Worm (Caenorhabditis elegans) whole organism, L1 larva: Measurements from ENCODE around the gene K02A6.4.

ENCODE experiments used
- F16B12.6 ChIP-seq: fragments of 150-350 bp; optimal IDR thresholded peaks from 2 replicates; lab custom pipeline; 2014; ENCODE audit warnings: missing biosample characterization, missing genetic modification characterization
- Y116A8C.19 ChIP-seq: sonication (generic microtip); optimal IDR thresholded peaks from 2 replicates; lab custom pipeline; 2016; ENCODE audit warnings: missing compliant biosample characterization, missing genetic modification characterization, borderline replicate concordance
- alr-1 ChIP-seq: fragments of 200-800 bp; sonication (Bioruptor generic); optimal IDR thresholded peaks from 2 replicates; lab custom pipeline; 2018; ENCODE audit warnings: borderline replicate concordance, mild to moderate bottlenecking, missing genetic modification characterization, missing compliant biosample characterization
- ceh-63 ChIP-seq: fragments of 200-800 bp; sonication (Bioruptor generic); optimal IDR thresholded peaks from 2 replicates; lab custom pipeline; 2018; ENCODE audit warnings: mild to moderate bottlenecking, missing genetic modification characterization, missing compliant biosample characterization
- ceh-88 ChIP-seq: fragments of 200-800 bp; sonication (Bioruptor generic); IDR thresholded peaks from 2 replicates; pipeline ENCODE4 v1.3.6; 2022; ENCODE audit warnings: missing genetic modification characterization, missing compliant biosample characterization
- ceh-90 ChIP-seq: sonication (generic microtip); optimal IDR thresholded peaks from 2 replicates; lab custom pipeline; 2016; ENCODE audit warnings: missing genetic modification characterization, missing compliant biosample characterization
- dpl-1 ChIP-seq, 3 experiments: fragments of 150-350 bp in 2 of 3; sonication (generic microtip) in 1 of 3; optimal IDR thresholded peaks; 2 replicates each; lab custom pipeline; 2014 to 2017; ENCODE audit warnings: missing biosample characterization in 3 of 3, missing genetic modification characterization in 3 of 3, missing genetic modification reagents in 3 of 3
- egl-27 ChIP-seq, 2 experiments: fragments of 150-350 bp in 1 of 2; sonication (generic microtip); optimal IDR thresholded peaks; 3 replicates each; lab custom pipeline; 2017 to 2018; ENCODE audit warnings: missing biosample characterization in 2 of 2, missing genetic modification characterization in 2 of 2, missing genetic modification reagents in 2 of 2
- elt-2 ChIP-seq: sonication (generic microtip); optimal IDR thresholded peaks from 2 replicates; lab custom pipeline; 2016; ENCODE audit warnings: missing genetic modification characterization, mild to moderate bottlenecking, inconsistent platforms, missing compliant biosample characterization, missing genetic modification reagents
- elt-3 ChIP-seq, 6 experiments: fragments of 150-350 bp in 1 of 6; sonication (generic microtip); optimal IDR thresholded peaks; 2 replicates each; lab custom pipeline; 2017 to 2018; ENCODE audit warnings: missing biosample characterization in 6 of 6, missing genetic modification characterization in 6 of 6, inconsistent platforms in 1 of 6
- fkh-4 ChIP-seq: sonication (generic microtip); optimal IDR thresholded peaks from 2 replicates; lab custom pipeline; 2016; ENCODE audit warnings: missing compliant biosample characterization, missing genetic modification characterization, borderline replicate concordance
- fkh-8 ChIP-seq: sonication (generic microtip); optimal IDR thresholded peaks from 2 replicates; lab custom pipeline; 2016; ENCODE audit warnings: mild to moderate bottlenecking, missing genetic modification characterization, missing compliant biosample characterization
- grh-1 ChIP-seq: fragments of 200-800 bp; sonication (Bioruptor generic); IDR thresholded peaks from 2 replicates; pipeline ENCODE4 v1.3.6; 2022; ENCODE audit warnings: missing genetic modification reagents, missing genetic modification characterization, missing compliant biosample characterization
- hlh-17 ChIP-seq: fragments of 200-800 bp; sonication (Bioruptor generic); optimal IDR thresholded peaks from 2 replicates; lab custom pipeline; 2018; ENCODE audit warnings: missing genetic modification characterization, mild to moderate bottlenecking, missing compliant biosample characterization, moderate library complexity, borderline replicate concordance
- hlh-4 ChIP-seq: sonication (generic microtip); optimal IDR thresholded peaks from 2 replicates; lab custom pipeline; 2016; ENCODE audit warnings: mild to moderate bottlenecking, missing genetic modification characterization, missing compliant biosample characterization
- isw-1 ChIP-seq: fragments of 200-800 bp; sonication (Bioruptor generic); IDR thresholded peaks from 2 replicates; pipeline ENCODE4 v1.3.6; 2022; ENCODE audit warnings: missing genetic modification characterization, missing compliant biosample characterization
- lin-14 ChIP-seq: fragments of 200-800 bp; sonication (Bioruptor generic); optimal IDR thresholded peaks from 2 replicates; lab custom pipeline; 2018; ENCODE audit warnings: mild to moderate bottlenecking, missing genetic modification characterization, moderate library complexity, missing compliant biosample characterization
- lin-15B ChIP-seq: fragments of 150-350 bp; sonication (generic microtip); optimal IDR thresholded peaks from 3 replicates; lab custom pipeline; 2014; ENCODE audit warnings: missing biosample characterization, missing genetic modification characterization
- lin-35 ChIP-seq, 2 experiments: fragments of 150-350 bp; optimal IDR thresholded peaks; 2 replicates each; lab custom pipeline; 2014; ENCODE audit warnings: missing biosample characterization in 2 of 2, missing genetic modification characterization in 2 of 2, missing genetic modification reagents in 2 of 2
- lir-3 ChIP-seq: sonication (generic microtip); optimal IDR thresholded peaks from 2 replicates; lab custom pipeline; 2016; ENCODE audit warnings: mild to moderate bottlenecking, missing genetic modification characterization, moderate library complexity, missing compliant biosample characterization; ENCODE audit not compliant: poor library complexity
- lsy-2 ChIP-seq, 2 experiments: fragments of 150-350 bp; optimal IDR thresholded peaks; 2 replicates each; lab custom pipeline; 2014; ENCODE audit warnings: missing biosample characterization in 2 of 2, missing genetic modification characterization in 2 of 2
- mdl-1 ChIP-seq, 2 experiments: fragments of 150-350 bp; optimal IDR thresholded peaks; 2 replicates each; lab custom pipeline; 2014 to 2017; ENCODE audit warnings: missing biosample characterization in 2 of 2, missing genetic modification characterization in 2 of 2, inconsistent platforms in 1 of 2
- nhr-11 ChIP-seq: fragments of 150-350 bp; optimal IDR thresholded peaks from 2 replicates; lab custom pipeline; 2014; ENCODE audit warnings: missing biosample characterization, missing genetic modification characterization
- nhr-20 ChIP-seq: sonication (generic microtip); optimal IDR thresholded peaks from 2 replicates; lab custom pipeline; 2016; ENCODE audit warnings: mild to moderate bottlenecking, missing genetic modification characterization, missing compliant biosample characterization
- nhr-237 ChIP-seq: fragments of 150-350 bp; optimal IDR thresholded peaks from 2 replicates; lab custom pipeline; 2014; ENCODE audit warnings: missing biosample characterization, missing genetic modification characterization
- nhr-47 ChIP-seq: sonication (generic microtip); optimal IDR thresholded peaks from 2 replicates; lab custom pipeline; 2016; ENCODE audit warnings: mild to moderate bottlenecking, missing genetic modification characterization, moderate library complexity, missing compliant biosample characterization
- nhr-71 ChIP-seq: sonication (generic microtip); optimal IDR thresholded peaks from 2 replicates; lab custom pipeline; 2016; ENCODE audit warnings: mild to moderate bottlenecking, missing genetic modification characterization, moderate library complexity, missing compliant biosample characterization
- nhr-76 ChIP-seq: sonication (generic microtip); optimal IDR thresholded peaks from 2 replicates; lab custom pipeline; 2017; ENCODE audit warnings: missing biosample characterization, missing genetic modification characterization
- nhr-77 ChIP-seq: fragments of 150-350 bp; optimal IDR thresholded peaks from 2 replicates; lab custom pipeline; 2014; ENCODE audit warnings: missing biosample characterization, missing genetic modification characterization
- nhr-85 ChIP-seq: sonication (generic microtip); peaks from one replicate; lab custom pipeline; 2016; ENCODE audit warnings: missing genetic modification characterization, inconsistent platforms, missing compliant biosample characterization
- nhr-90 ChIP-seq: sonication (generic microtip); optimal IDR thresholded peaks from 2 replicates; lab custom pipeline; 2016; ENCODE audit warnings: mild to moderate bottlenecking, missing genetic modification characterization, missing compliant biosample characterization; ENCODE audit not compliant: poor library complexity
- pag-3 ChIP-seq: sonication (generic microtip); optimal IDR thresholded peaks from 2 replicates; lab custom pipeline; 2017; ENCODE audit warnings: missing genetic modification characterization, mild to moderate bottlenecking, missing compliant biosample characterization, antibody characterized with exemption, borderline replicate concordance; ENCODE audit not compliant: insufficient read depth
- pax-3 ChIP-seq: fragments of 200-800 bp; sonication (Bioruptor generic); optimal IDR thresholded peaks from 2 replicates; lab custom pipeline; 2018; ENCODE audit warnings: mild to moderate bottlenecking, missing genetic modification characterization, moderate library complexity, missing compliant biosample characterization
- rnt-1 ChIP-seq: sonication (generic microtip); optimal IDR thresholded peaks from 2 replicates; lab custom pipeline; 2016; ENCODE audit warnings: mild to moderate bottlenecking, missing genetic modification characterization, moderate library complexity, missing compliant biosample characterization
- snpc-4 ChIP-seq: fragments of 150-350 bp; optimal IDR thresholded peaks from 2 replicates; lab custom pipeline; 2014; ENCODE audit warnings: missing biosample characterization, missing genetic modification characterization
- snu-23 ChIP-seq: sonication (generic microtip); optimal IDR thresholded peaks from 2 replicates; lab custom pipeline; 2016; ENCODE audit warnings: missing genetic modification characterization, missing compliant biosample characterization
- tlp-1 ChIP-seq: fragments of 150-350 bp; optimal IDR thresholded peaks from 2 replicates; lab custom pipeline; 2014; ENCODE audit warnings: missing biosample characterization, missing genetic modification characterization
- unc-130 ChIP-seq: fragments of 150-350 bp; optimal IDR thresholded peaks from 2 replicates; lab custom pipeline; 2017; ENCODE audit warnings: missing biosample characterization, missing genetic modification characterization, inconsistent platforms
- unc-30 ChIP-seq: sonication (generic microtip); optimal IDR thresholded peaks from 2 replicates; lab custom pipeline; 2017; ENCODE audit warnings: missing biosample characterization, missing genetic modification characterization
- unc-62 ChIP-seq: fragments of 150-350 bp; optimal IDR thresholded peaks from 2 replicates; lab custom pipeline; 2014; ENCODE audit warnings: missing biosample characterization, missing genetic modification reagents, missing genetic modification characterization
- unc-86 ChIP-seq: sonication (generic microtip); optimal IDR thresholded peaks from 2 replicates; lab custom pipeline; 2016; ENCODE audit warnings: missing genetic modification characterization, missing compliant biosample characterization
- unc-98 ChIP-seq: fragments of 200-800 bp; sonication (Bioruptor generic); IDR thresholded peaks from 2 replicates; pipeline ENCODE4 v1.3.6; 2022; ENCODE audit warnings: missing genetic modification characterization, missing compliant biosample characterization
- vab-15 ChIP-seq: sonication (generic microtip); optimal IDR thresholded peaks from 2 replicates; lab custom pipeline; 2017; ENCODE audit warnings: missing genotype, mild to moderate bottlenecking, missing genetic modification characterization, missing compliant biosample characterization
- ztf-11 ChIP-seq, 2 experiments: sonication (generic microtip); optimal IDR thresholded peaks; 2 replicates each; lab custom pipeline; 2016 to 2017; ENCODE audit warnings: missing genetic modification characterization in 2 of 2, missing biosample characterization in 1 of 2, missing compliant biosample characterization in 1 of 2

The K02A6.4 gene

DNA sequence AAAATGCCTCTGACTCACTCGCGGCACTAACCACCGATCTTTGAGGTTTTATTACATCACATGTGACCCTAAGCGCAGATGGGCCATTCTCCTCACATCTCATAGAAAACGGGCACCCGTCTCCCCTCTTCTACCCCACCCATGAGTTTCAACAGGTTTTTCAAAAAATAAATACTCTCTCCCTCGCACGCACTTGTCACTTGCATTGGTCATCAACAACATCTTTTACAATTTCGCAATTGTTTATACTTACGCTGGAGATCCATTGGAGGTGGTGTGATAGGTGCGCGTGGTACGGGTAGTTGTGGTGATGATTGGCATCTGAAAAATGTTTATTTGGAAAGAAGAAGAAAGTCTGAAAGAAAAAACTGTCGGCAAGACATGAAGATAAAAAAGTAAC lies 17.4 kb upstream of the K02A6.4 start, which contains the start of gene M60.4 (continued):
- TF ChIP-seq vab-15 (peak; percentile 89), elt-3 (tag; optimal IDR thresholded peaks at IDR 0.05; lab: Kevin White, UChicago) (peak in 4 of 6 experiments; percentile 71 to 84 (median 77)), mdl-1 (tag; optimal IDR thresholded peaks at IDR 0.05; lab: Kevin White, UChicago) (peak in 1 of 2 experiments; percentile 95), pax-3 (tag; lab: Kevin White, UChicago) (no peak)

ce11 chrX:8233554-8233953 lies 15.0 kb upstream of the K02A6.4 start:
- TF ChIP-seq ceh-90 (tag; lab: Kevin White, UChicago) (no peak), snu-23 (GFP tag; lab: Kevin White, UChicago) (peak; percentile 31), elt-3 (tag; optimal IDR thresholded peaks at IDR 0.05; lab: Kevin White, UChicago) (peak in 1 of 6 experiments; percentile 21), nhr-90 (peak; percentile 5), lin-14 (GFP tag; lab: Kevin White, UChicago) (peak; percentile 58), unc-130 (tag; lab: Kevin White, UChicago) (peak; percentile 24), nhr-47 (tag; lab: Kevin White, UChicago) (peak; percentile 24), nhr-20 (peak; percentile 39), ceh-63 (GFP tag; lab: Kevin White, UChicago) (no peak), nhr-76 (tag; lab: Kevin White, UChicago) (no peak), snpc-4 (no peak), nhr-85 (tag; lab: Kevin White, UChicago) (peak; percentile 78), ceh-88 (GFP tag; lab: Robert Waterston, UW) (no peak), mdl-1 (tag; optimal IDR thresholded peaks at IDR 0.05; lab: Kevin White, UChicago) (peak in 1 of 2 experiments; percentile 4), nhr-71 (tag; lab: Kevin White, UChicago) (peak; percentile 54), elt-2 (no peak), lin-35 (GFP tag; optimal IDR thresholded peaks at IDR 0.05; lab: Kevin White, UChicago) (peak in 1 of 2 experiments; percentile 18)

ce11 chrX:8231858-8232257 lies 13.3 kb upstream of the K02A6.4 start, which contains the start of gene K02A6.3:
K02A6.3 (minus strand) TSS chrX:8231931.
- peak in 3 of 6 experiments; percentile 9 to 92 (median 63) for TF ChIP-seq elt-3 (tag; optimal IDR thresholded peaks at IDR 0.05; lab: Kevin White, UChicago)
- TF ChIP-seq lin-35 (GFP tag; optimal IDR thresholded peaks at IDR 0.05; lab: Kevin White, UChicago), result peak; percentile 62 to 89
- no peak for TF ChIP-seq unc-62 (GFP tag; lab: Kevin White, UChicago)
- peak; percentile 69 for TF ChIP-seq nhr-77
- peak; percentile 83 for TF ChIP-seq grh-1 (GFP tag; lab: Robert Waterston, UW)
- no peak for TF ChIP-seq tlp-1 (tag; lab: Kevin White, UChicago)
- peak; percentile 47 for TF ChIP-seq unc-86
- TF ChIP-seq lin-15B (tag; lab: Kevin White, UChicago), result no peak
- TF ChIP-seq unc-30 (tag; lab: Kevin White, UChicago), result no peak
- peak; percentile 25 to 55 (median 40) for TF ChIP-seq dpl-1 (GFP tag; optimal IDR thresholded peaks at IDR 0.05; lab: Kevin White, UChicago)
- TF ChIP-seq nhr-76 (tag; lab: Kevin White, UChicago), result no peak
- peak; percentile 89 for TF ChIP-seq nhr-47 (tag; lab: Kevin White, UChicago)
- peak; percentile 98 for TF ChIP-seq nhr-20
- TF ChIP-seq fkh-4 (tag; lab: Kevin White, UChicago), result peak; percentile 33
- TF ChIP-seq lin-14 (GFP tag; lab: Kevin White, UChicago), result peak; percentile 99
- no peak for TF ChIP-seq ceh-63 (GFP tag; lab: Kevin White, UChicago)
- no peak for TF ChIP-seq hlh-17 (GFP tag; lab: Kevin White, UChicago)
- TF ChIP-seq vab-15, result peak; percentile 38
- no peak for TF ChIP-seq alr-1 (tag; lab: Kevin White, UChicago)
- TF ChIP-seq egl-27 (tag; optimal IDR thresholded peaks at IDR 0.05; lab: Kevin White, UChicago), result peak in 1 of 2 experiments; percentile 26
- TF ChIP-seq isw-1 (GFP tag; lab: Robert Waterston, UW), result peak; percentile 46; the same call in 1 of the 2 replicates
- TF ChIP-seq pag-3, result no peak
- TF ChIP-seq ceh-90 (tag; lab: Kevin White, UChicago), result no peak
- TF ChIP-seq nhr-237, result peak; percentile 43
- peak; percentile 76 for TF ChIP-seq ceh-88 (GFP tag; lab: Robert Waterston, UW)
- TF ChIP-seq rnt-1 (tag; lab: Kevin White, UChicago), result peak; percentile 91
- no peak for TF ChIP-seq unc-98 (GFP tag; lab: Robert Waterston, UW)
- peak; percentile 20 for TF ChIP-seq F16B12.6 (tag; lab: Kevin White, UChicago)
- TF ChIP-seq Y116A8C.19 (tag; lab: Kevin White, UChicago), result no peak
- no peak for TF ChIP-seq hlh-4
- TF ChIP-seq fkh-8 (tag; lab: Kevin White, UChicago), result peak; percentile 45
- peak; percentile 84 for TF ChIP-seq lir-3 (tag; lab: Kevin White, UChicago)
- no peak for TF ChIP-seq ztf-11 (tag; optimal IDR thresholded peaks at IDR 0.05; lab: Kevin White, UChicago)
- peak; percentile 96 for TF ChIP-seq nhr-90
- peak; percentile 18 for TF ChIP-seq nhr-11 (tag; lab: Kevin White, UChicago)
- peak; percentile 81 to 84 for TF ChIP-seq lsy-2 (tag; optimal IDR thresholded peaks at IDR 0.05; lab: Kevin White, UChicago)
